Worm (Caenorhabditis elegans) whole organism, mixed stage, embryonic: ENCODE results near the gene hpo-7.

ENCODE experiments used
- cnd-1 ChIP-seq: fragments of 200-800 bp; sonication (Bioruptor generic); optimal IDR thresholded peaks from 2 replicates; lab custom pipeline; 2018; ENCODE audit warnings: mild to moderate bottlenecking, missing genetic modification characterization, missing compliant biosample characterization
- nhr-2 ChIP-seq: fragments of 150-350 bp; optimal IDR thresholded peaks from 2 replicates; lab custom pipeline; 2014; ENCODE audit warnings: missing biosample characterization, missing genetic modification characterization
- nhr-28 ChIP-seq: fragments of 150-350 bp; optimal IDR thresholded peaks from 2 replicates; lab custom pipeline; 2014; ENCODE audit warnings: missing biosample characterization, missing genetic modification characterization

DNA sequence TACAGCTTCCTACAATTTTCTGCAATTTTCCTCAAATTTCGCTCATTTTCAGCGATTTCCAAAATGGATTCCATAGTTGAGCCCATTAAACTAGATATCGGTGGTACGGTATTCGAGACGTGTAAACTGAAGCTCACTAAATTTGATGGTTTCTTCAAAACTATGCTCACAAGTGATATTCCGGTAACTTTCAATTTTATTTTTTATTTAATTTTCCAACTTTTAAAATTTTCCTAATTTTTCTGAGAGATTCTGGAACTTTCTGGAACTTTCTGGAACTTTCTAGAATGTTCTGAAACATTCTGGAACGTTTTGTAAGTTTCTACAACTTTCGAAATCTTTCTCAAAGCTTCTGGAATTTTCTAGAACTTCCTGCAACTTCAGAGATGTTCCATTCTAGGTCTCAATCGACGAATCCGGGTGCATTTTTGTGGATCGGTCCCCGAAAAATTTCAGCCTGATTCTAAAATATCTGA is 11.4 kb upstream of the hpo-7 start, which contains the start of gene C40A11.2:
- no peak for TF ChIP-seq nhr-28
- TF ChIP-seq nhr-2 (tag; lab: Kevin White, UChicago): no peak
- TF ChIP-seq cnd-1 (tag; lab: Kevin White, UChicago): no peak
